Fruit fly (Drosophila melanogaster) Kc167 (cell line): ENCODE data around the gene CG32713.

ENCODE experiments used
- Myc ChIP-seq: fragments of >200 bp; optimal IDR thresholded peaks from 2 replicates; lab custom pipeline; 2017; ENCODE audit warnings: missing external identifiers
- h ChIP-seq: fragments of >200 bp; optimal IDR thresholded peaks from 3 replicates; lab custom pipeline; 2018; ENCODE audit warnings: missing external identifiers
- insv ChIP-seq: fragments of >200 bp; optimal IDR thresholded peaks from 3 replicates; lab custom pipeline; 2018; ENCODE audit warnings: missing external identifiers
- psq ChIP-seq: fragments of >200 bp; optimal IDR thresholded peaks from 2 replicates; lab custom pipeline; 2017; ENCODE audit warnings: missing external identifiers
- ttk ChIP-seq: sonication (Bioruptor generic); optimal IDR thresholded peaks from 2 replicates; lab custom pipeline; 2017; ENCODE audit warnings: missing external identifiers

dm6 chrX:8460686-8461085 is 3.3 kb upstream of the CG32713 start, which contains the start of gene CG15347:
- TF ChIP-seq insv (lab: Kevin White, UChicago) (no peak), psq (lab: Kevin White, UChicago) (no peak), h (lab: Kevin White, UChicago) (no peak), Myc (lab: Kevin White, UChicago) (no peak), ttk (lab: Kevin White, UChicago) (no peak)
